Fruit fly (Drosophila melanogaster) whole organism, embryonic: ENCODE results near the gene CAH6.

Experiments
- BEAF-32 ChIP-seq: fragments of 200-800 bp; sonication (Bioruptor generic); optimal IDR thresholded peaks from 3 replicates; lab custom pipeline; 2017; ENCODE audit warnings: missing biosample characterization, missing genetic modification characterization, mild to moderate bottlenecking, moderate library complexity, missing genetic modification reagents
- Bdp1 ChIP-seq: fragments of 200-800 bp; sonication (Bioruptor generic); optimal IDR thresholded peaks from 3 replicates; lab custom pipeline; 2016; ENCODE audit warnings: missing biosample characterization, missing genetic modification characterization
- CG10147 ChIP-seq: fragments of 200-800 bp; sonication (Bioruptor generic); optimal IDR thresholded peaks from 2 replicates; lab custom pipeline; 2019; ENCODE audit warnings: missing biosample characterization, mild to moderate bottlenecking, missing genetic modification characterization, moderate library complexity
- CG12104 ChIP-seq: fragments of 200-800 bp; sonication (Bioruptor generic); optimal IDR thresholded peaks from 3 replicates; lab custom pipeline; 2016; ENCODE audit warnings: missing biosample characterization, missing genetic modification characterization
- CG13287 ChIP-seq: fragments of 200-800 bp; sonication (Bioruptor generic); IDR thresholded peaks from 2 replicates; pipeline ENCODE4 v1.3.6; 2022; ENCODE audit warnings: missing biosample characterization, missing genetic modification characterization; ENCODE audit not compliant: partially characterized antibody
- CG13775 ChIP-seq: fragments of 200-800 bp; sonication (Bioruptor generic); optimal IDR thresholded peaks from 3 replicates; lab custom pipeline; 2017; ENCODE audit warnings: missing biosample characterization, mild to moderate bottlenecking, missing genetic modification characterization
- CG15696 ChIP-seq: fragments of 200-800 bp; sonication (Bioruptor generic); optimal IDR thresholded peaks from 2 replicates; lab custom pipeline; 2019; ENCODE audit warnings: missing biosample characterization, mild to moderate bottlenecking, missing genetic modification characterization, moderate library complexity
- CG1602 ChIP-seq: fragments of 200-800 bp; sonication (Bioruptor generic); optimal IDR thresholded peaks from 3 replicates; lab custom pipeline; 2016; ENCODE audit warnings: missing biosample characterization, missing genetic modification characterization
- CG16863 ChIP-seq: fragments of 200-800 bp; sonication (Bioruptor generic); optimal IDR thresholded peaks from 3 replicates; lab custom pipeline; 2016; ENCODE audit warnings: missing biosample characterization, missing genetic modification characterization
- CG18619 ChIP-seq: fragments of 200-800 bp; sonication (Bioruptor generic); optimal IDR thresholded peaks from 3 replicates; lab custom pipeline; 2017; ENCODE audit warnings: missing biosample characterization, mild to moderate bottlenecking, missing genetic modification characterization
- CG2120 ChIP-seq: fragments of 200-800 bp; sonication (Bioruptor generic); optimal IDR thresholded peaks from 3 replicates; lab custom pipeline; 2016; ENCODE audit warnings: missing biosample characterization, missing genetic modification characterization
- CG3163 ChIP-seq: fragments of 200-800 bp; sonication (Bioruptor generic); optimal IDR thresholded peaks from 3 replicates; lab custom pipeline; 2016; ENCODE audit warnings: missing biosample characterization, missing genetic modification characterization
- CG5953 ChIP-seq: fragments of 200-800 bp; sonication (Bioruptor generic); IDR thresholded peaks from 2 replicates; pipeline ENCODE4 v1.3.6; 2022; ENCODE audit warnings: missing biosample characterization, missing genetic modification characterization
- CG6654 ChIP-seq: fragments of 200-800 bp; sonication (Bioruptor generic); optimal IDR thresholded peaks from 2 replicates; lab custom pipeline; 2017; ENCODE audit warnings: missing biosample characterization, mild to moderate bottlenecking, missing genetic modification characterization
- CG6683 ChIP-seq: fragments of 200-800 bp; sonication (Bioruptor generic); optimal IDR thresholded peaks from 2 replicates; lab custom pipeline; 2017; ENCODE audit warnings: missing biosample characterization, mild to moderate bottlenecking, missing genetic modification characterization, missing genetic modification reagents
- CG7786 ChIP-seq: fragments of 200-800 bp; sonication (Bioruptor generic); optimal IDR thresholded peaks from 2 replicates; lab custom pipeline; 2016; ENCODE audit warnings: missing biosample characterization, missing genetic modification characterization
- CG8478 ChIP-seq: fragments of >200 bp; optimal IDR thresholded peaks from 2 replicates; lab custom pipeline; 2018
- Chrac-16 ChIP-seq: fragments of 200-800 bp; sonication (Bioruptor generic); optimal IDR thresholded peaks from 3 replicates; lab custom pipeline; 2016; ENCODE audit warnings: missing biosample characterization, missing genetic modification characterization
- Dll ChIP-seq: fragments of 200-800 bp; sonication (Bioruptor generic); IDR thresholded peaks from 4 replicates; pipeline ENCODE4 v1.3.6; 2022; ENCODE audit warnings: missing biosample characterization, missing genetic modification characterization; ENCODE audit not compliant: partially characterized antibody
- E2f1 ChIP-seq: fragments of 200-800 bp; sonication (Bioruptor generic); IDR thresholded peaks from 2 replicates; pipeline ENCODE4 v1.3.6; 2022; ENCODE audit warnings: missing biosample characterization, missing genetic modification characterization
- GATAe ChIP-seq: fragments of 200-800 bp; sonication (Bioruptor generic); conservative IDR thresholded peaks from 2 replicates; pipeline ENCODE4 v1.3.6; 2022; ENCODE audit warnings: missing biosample characterization, missing genetic modification characterization
- HLH4C ChIP-seq: fragments of 200-800 bp; sonication (Bioruptor generic); IDR thresholded peaks from 3 replicates; pipeline ENCODE4 v1.3.6; 2022; ENCODE audit warnings: missing biosample characterization, missing genetic modification characterization; ENCODE audit not compliant: partially characterized antibody
- Hand ChIP-seq: fragments of 200-800 bp; sonication (Bioruptor generic); optimal IDR thresholded peaks from 2 replicates; lab custom pipeline; 2017; ENCODE audit warnings: mild to moderate bottlenecking, missing biosample characterization, missing genetic modification reagents, missing genetic modification characterization
- MESR4 ChIP-seq: fragments of 200-800 bp; sonication (Bioruptor generic); optimal IDR thresholded peaks from 2 replicates; lab custom pipeline; 2018; ENCODE audit warnings: missing biosample characterization, mild to moderate bottlenecking, missing genetic modification characterization, moderate library complexity
- Ravus ChIP-seq: fragments of 200-800 bp; sonication (Bioruptor generic); IDR thresholded peaks from 2 replicates; pipeline ENCODE4 v1.3.6; 2022; ENCODE audit warnings: missing biosample characterization, missing genetic modification characterization
- Sry-δ ChIP-seq: fragments of 200-800 bp; sonication (Bioruptor generic); optimal IDR thresholded peaks from 2 replicates; lab custom pipeline; 2016; ENCODE audit warnings: missing biosample characterization, missing genetic modification characterization
- Vsx1 ChIP-seq: fragments of 200-800 bp; sonication (Bioruptor generic); optimal IDR thresholded peaks from 2 replicates; lab custom pipeline; 2017; ENCODE audit warnings: missing biosample characterization, mild to moderate bottlenecking, missing genetic modification characterization, missing genetic modification reagents
- ap ChIP-seq: fragments of 200-800 bp; sonication (Bioruptor generic); IDR thresholded peaks from 2 replicates; pipeline ENCODE4 v1.3.6; 2022; ENCODE audit warnings: missing biosample characterization, missing genetic modification characterization
- ase ChIP-seq: fragments of 200-800 bp; sonication (Bioruptor generic); IDR thresholded peaks from 3 replicates; pipeline ENCODE4 v1.3.6; 2022; ENCODE audit warnings: missing biosample characterization, missing genetic modification characterization
- ato ChIP-seq: fragments of 200-800 bp; sonication (Bioruptor generic); IDR thresholded peaks from 2 replicates; pipeline ENCODE4 v1.3.6; 2022; ENCODE audit warnings: missing biosample characterization, missing genetic modification characterization; ENCODE audit not compliant: partially characterized antibody
- cas ChIP-seq: fragments of 200-800 bp; sonication (Bioruptor generic); IDR thresholded peaks from 2 replicates; pipeline ENCODE4 v1.3.6; 2022; ENCODE audit warnings: missing biosample characterization, missing genetic modification characterization
- dan ChIP-seq: fragments of 200-800 bp; sonication (Bioruptor generic); IDR thresholded peaks from 2 replicates; pipeline ENCODE4 v1.3.6; 2022; ENCODE audit warnings: missing biosample characterization, missing genetic modification characterization
- emc ChIP-seq: fragments of 200-800 bp; sonication (Bioruptor generic); optimal IDR thresholded peaks from 2 replicates; lab custom pipeline; 2016; ENCODE audit warnings: missing biosample characterization, missing genetic modification characterization
- eve ChIP-seq, 2 experiments: fragments of >200 bp; optimal IDR thresholded peaks; 2 replicates each; lab custom pipeline; 2017; ENCODE audit warnings: missing biosample characterization in 2 of 2, missing genetic modification characterization in 2 of 2
- fd64A ChIP-seq: fragments of 200-800 bp; sonication (Bioruptor generic); optimal IDR thresholded peaks from 3 replicates; lab custom pipeline; 2018; ENCODE audit warnings: missing biosample characterization, mild to moderate bottlenecking, missing genetic modification characterization
- fd96Cb ChIP-seq: fragments of 200-800 bp; sonication (Bioruptor generic); optimal IDR thresholded peaks from 2 replicates; lab custom pipeline; 2018; ENCODE audit warnings: missing biosample characterization, mild to moderate bottlenecking, missing genetic modification characterization, moderate library complexity
- gfzf ChIP-seq: fragments of 200-800 bp; sonication (Bioruptor generic); optimal IDR thresholded peaks from 2 replicates; lab custom pipeline; 2016; ENCODE audit warnings: missing biosample characterization, mild to moderate bottlenecking, missing genetic modification characterization, moderate library complexity
- grau ChIP-seq: fragments of 200-800 bp; optimal IDR thresholded peaks from 3 replicates; lab custom pipeline; 2019; ENCODE audit warnings: missing biosample characterization, mild to moderate bottlenecking, missing genetic modification characterization, moderate library complexity
- hth ChIP-seq: fragments of >200 bp; optimal IDR thresholded peaks from 2 replicates; lab custom pipeline; 2017; ENCODE audit warnings: inconsistent platforms
- mam ChIP-seq: fragments of 200-800 bp; sonication (Bioruptor generic); optimal IDR thresholded peaks from 3 replicates; lab custom pipeline; 2016; ENCODE audit warnings: missing biosample characterization, missing genetic modification characterization
- onecut ChIP-seq: fragments of 200-800 bp; sonication (Bioruptor generic); IDR thresholded peaks from 2 replicates; pipeline ENCODE4 v1.3.6; 2022; ENCODE audit warnings: missing biosample characterization, missing genetic modification characterization
- pho ChIP-seq: fragments of 200-800 bp; sonication (Bioruptor generic); optimal IDR thresholded peaks from 2 replicates; lab custom pipeline; 2016; ENCODE audit warnings: missing biosample characterization, missing genetic modification characterization
- phol ChIP-seq: fragments of 200-800 bp; sonication (Bioruptor generic); optimal IDR thresholded peaks from 3 replicates; lab custom pipeline; 2018; ENCODE audit warnings: missing biosample characterization, mild to moderate bottlenecking, missing genetic modification characterization, moderate library complexity
- rib ChIP-seq: fragments of 200-800 bp; sonication (Bioruptor generic); IDR thresholded peaks from 2 replicates; pipeline ENCODE4 v1.3.6; 2022; ENCODE audit warnings: missing biosample characterization, missing genetic modification characterization
- schlank ChIP-seq: fragments of 200-800 bp; sonication (Bioruptor generic); optimal IDR thresholded peaks from 2 replicates; lab custom pipeline; 2018; ENCODE audit warnings: missing biosample characterization, mild to moderate bottlenecking, missing genetic modification characterization
- so ChIP-seq: fragments of 200-800 bp; sonication (Bioruptor generic); IDR thresholded peaks from 3 replicates; pipeline ENCODE4 v1.3.6; 2022; ENCODE audit warnings: missing biosample characterization, missing genetic modification characterization
- sr ChIP-seq: fragments of 200-800 bp; sonication (Bioruptor generic); IDR thresholded peaks from 3 replicates; pipeline ENCODE4 v1.3.6; 2022; ENCODE audit warnings: missing biosample characterization, missing genetic modification characterization
- stc ChIP-seq: fragments of 200-800 bp; sonication (Bioruptor generic); IDR thresholded peaks from 2 replicates; pipeline ENCODE4 v1.3.6; 2022; ENCODE audit warnings: missing biosample characterization, missing genetic modification characterization
- tgo ChIP-seq: fragments of 200-800 bp; sonication (Bioruptor generic); IDR thresholded peaks from 3 replicates; pipeline ENCODE4 v1.3.6; 2022; ENCODE audit warnings: missing biosample characterization, missing genetic modification characterization
- vvl ChIP-seq: fragments of 200-800 bp; sonication (Bioruptor generic); IDR thresholded peaks from 2 replicates; pipeline ENCODE4 v1.3.6; 2022; ENCODE audit warnings: missing biosample characterization, missing genetic modification characterization

The CAH6 gene

DNA sequence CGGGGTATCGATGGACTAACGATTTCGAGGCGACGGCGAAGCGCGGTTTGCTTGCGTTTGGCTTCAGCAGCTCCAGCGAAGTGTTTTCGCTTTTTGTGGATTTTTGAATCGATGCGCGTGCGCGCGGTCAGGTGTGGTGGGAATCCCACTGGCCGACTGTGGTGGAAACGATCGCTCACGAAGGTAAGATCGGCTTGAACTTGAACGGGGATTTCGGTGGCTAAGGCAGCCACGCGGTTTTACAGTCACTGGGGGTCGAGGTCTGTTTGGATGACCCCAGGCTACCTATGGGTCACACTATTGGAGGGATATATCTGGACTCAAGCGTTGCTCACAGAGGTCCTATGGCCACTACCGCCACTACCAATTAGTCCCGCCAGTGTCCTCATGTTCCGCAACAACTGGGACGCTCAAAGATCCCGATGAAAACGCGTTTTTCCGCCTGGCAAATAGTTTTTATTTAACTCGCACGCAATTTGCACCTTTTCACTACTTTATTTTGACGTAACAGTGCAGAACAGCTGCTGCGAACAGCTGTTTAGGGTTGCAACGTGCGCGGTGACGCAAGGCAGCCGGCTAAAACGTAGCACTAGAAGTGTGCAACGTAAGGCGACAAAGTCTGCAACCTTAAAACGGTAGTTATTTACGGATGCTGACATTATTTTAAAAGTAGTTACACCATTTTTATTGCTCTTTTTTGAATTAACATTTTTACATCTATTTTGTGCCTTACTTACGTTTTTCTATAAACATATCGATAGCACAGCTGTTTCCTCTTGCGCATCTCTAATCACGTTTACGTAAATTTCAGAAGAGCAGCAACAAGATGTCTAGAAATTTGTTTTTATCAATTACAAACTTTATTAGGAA lies 5.1 kb upstream of the CAH6 start, which contains the start of the genes qless and mRpL32 (continued):
- TF ChIP-seq mam (GFP tag; lab: Kevin White, UChicago) = peak; percentile 78
- no peak for TF ChIP-seq schlank (tag; lab: Kevin White, UChicago)
- peak; percentile 52; the same call in 1 of the 2 replicates for TF ChIP-seq cas
- peak; percentile 30 for TF ChIP-seq grau (tag; lab: Kevin White, UChicago)
- TF ChIP-seq CG2120 (GFP tag; lab: Kevin White, UChicago) = peak; percentile 68
- TF ChIP-seq rib = no peak
- no peak for TF ChIP-seq CG5953
- TF ChIP-seq ap (GFP tag; lab: Robert Waterston, UW) = no peak
- peak; percentile 8 for TF ChIP-seq CG1602 (GFP tag; lab: Kevin White, UChicago)
- peak; percentile 66 for TF ChIP-seq HLH4C (GFP tag; lab: Robert Waterston, UW)
- TF ChIP-seq MESR4 = peak; percentile 15
- peak; percentile 38 for TF ChIP-seq CG10147
- TF ChIP-seq E2f1 (GFP tag; lab: Robert Waterston, UW) = peak; percentile 86
- TF ChIP-seq vvl (GFP tag; lab: Robert Waterston, UW) = peak; percentile 89
- TF ChIP-seq Chrac-16 (GFP tag; lab: Kevin White, UChicago) = peak; percentile 54
- TF ChIP-seq so (GFP tag; lab: Robert Waterston, UW) = 0 out of 3 replicates have a peak, but pooled peaks have one; percentile 66
- TF ChIP-seq stc (GFP tag; lab: Robert Waterston, UW) = peak; percentile 75
- TF ChIP-seq fd64A = no peak
- peak; percentile 21 for TF ChIP-seq CG16863 (GFP tag; lab: Kevin White, UChicago)
- no peak for TF ChIP-seq ato (GFP tag; lab: Robert Waterston, UW)
- TF ChIP-seq CG6683 (GFP tag; lab: Kevin White, UChicago) = no peak
- TF ChIP-seq CG6654 = peak; percentile 95
- TF ChIP-seq CG13287 (GFP tag; lab: Robert Waterston, UW) = peak; percentile 93
- no peak for TF ChIP-seq hth
- TF ChIP-seq Bdp1 (GFP tag; lab: Kevin White, UChicago) = peak; percentile 26
- TF ChIP-seq CG18619 = no peak
- peak; percentile 61 for TF ChIP-seq GATAe (GFP tag; lab: Robert Waterston, UW)
- TF ChIP-seq phol (tag; lab: Kevin White, UChicago) = peak; percentile 74
- TF ChIP-seq sr = peak; percentile 31; the same call in 1 of the 3 replicates
- no peak for TF ChIP-seq Hand (GFP tag; lab: Kevin White, UChicago)
- peak; percentile 40 for TF ChIP-seq CG13775 (GFP tag; lab: Kevin White, UChicago)
- peak; percentile 6 for TF ChIP-seq CG12104 (GFP tag; lab: Kevin White, UChicago)
- no peak for TF ChIP-seq eve (GFP tag; optimal IDR thresholded peaks at IDR 0.05; lab: Kevin White, UChicago)
- TF ChIP-seq CG3163 (GFP tag; lab: Kevin White, UChicago) = no peak
- TF ChIP-seq CG15696 (tag; lab: Kevin White, UChicago) = peak; percentile 56
- TF ChIP-seq Sry-δ (GFP tag; lab: Kevin White, UChicago) = peak; percentile 94
- TF ChIP-seq CG7786 (GFP tag; lab: Kevin White, UChicago) = no peak
- no peak for TF ChIP-seq Vsx1 (GFP tag; lab: Kevin White, UChicago)
- no peak for TF ChIP-seq dan (GFP tag; lab: Robert Waterston, UW)
- TF ChIP-seq CG8478 = no peak
- peak; percentile 49 for TF ChIP-seq gfzf
- TF ChIP-seq BEAF-32 = peak; percentile 82
- TF ChIP-seq ase (GFP tag; lab: Robert Waterston, UW) = peak; percentile 77
- TF ChIP-seq pho = peak; percentile 1
- peak; percentile 72 for TF ChIP-seq emc
- TF ChIP-seq Dll (GFP tag; lab: Robert Waterston, UW) = peak; percentile 92
- peak; percentile 89 for TF ChIP-seq tgo
- peak; percentile 15; the same call in 1 of the 2 replicates for TF ChIP-seq onecut (GFP tag; lab: Robert Waterston, UW)
- TF ChIP-seq Ravus (GFP tag; lab: Robert Waterston, UW) = no peak; the same call in 1 of the 2 replicates
- TF ChIP-seq fd96Cb = peak; percentile 7
